Worm (Caenorhabditis elegans) whole organism, young adult: ENCODE results near the gene Y62H9A.16.

ENCODE experiments used
- B0019.2 ChIP-seq: fragments of 200-800 bp; sonication (Bioruptor generic); conservative IDR thresholded peaks from 2 replicates; pipeline ENCODE4 v1.3.6; 2022; ENCODE audit warnings: missing genetic modification reagents, missing genetic modification characterization, missing compliant biosample characterization
- B0261.1 ChIP-seq: sonication (generic microtip); optimal IDR thresholded peaks from 2 replicates; lab custom pipeline; 2016; ENCODE audit warnings: mild to moderate bottlenecking, missing genetic modification characterization, moderate library complexity, missing compliant biosample characterization
- D2030.7 ChIP-seq: fragments of 200-800 bp; sonication (Bioruptor generic); IDR thresholded peaks from 2 replicates; pipeline ENCODE4 v1.3.6; 2022; ENCODE audit warnings: missing genetic modification reagents, missing genetic modification characterization, missing compliant biosample characterization
- F10E7.11 ChIP-seq: sonication (generic microtip); optimal IDR thresholded peaks from 2 replicates; lab custom pipeline; 2017; ENCODE audit warnings: mild to moderate bottlenecking, missing genetic modification characterization, moderate library complexity, missing compliant biosample characterization
- F22D6.2 ChIP-seq: sonication (generic microtip); optimal IDR thresholded peaks from 2 replicates; lab custom pipeline; 2016; ENCODE audit warnings: mild to moderate bottlenecking, missing genetic modification characterization, missing compliant biosample characterization
- F23B12.7 ChIP-seq: sonication (generic microtip); optimal IDR thresholded peaks from 2 replicates; lab custom pipeline; 2017; ENCODE audit warnings: missing genetic modification characterization, mild to moderate bottlenecking, missing compliant biosample characterization, antibody characterized with exemption, moderate library complexity; ENCODE audit not compliant: insufficient read depth
- F37B4.10 ChIP-seq: fragments of 200-800 bp; sonication (Bioruptor generic); IDR thresholded peaks from 2 replicates; pipeline ENCODE4 v1.3.6; 2022; ENCODE audit warnings: missing genetic modification characterization, missing compliant biosample characterization
- F55B11.4 ChIP-seq: sonication (generic microtip); optimal IDR thresholded peaks from 2 replicates; lab custom pipeline; 2016; ENCODE audit warnings: missing compliant biosample characterization, missing genetic modification characterization, borderline replicate concordance; ENCODE audit not compliant: insufficient read depth
- F57A8.1 ChIP-seq: fragments of 200-800 bp; sonication (Bioruptor generic); optimal IDR thresholded peaks from 2 replicates; lab custom pipeline; 2018; ENCODE audit warnings: mild to moderate bottlenecking, missing genetic modification characterization, moderate library complexity, missing compliant biosample characterization
- K12H6.12 ChIP-seq: fragments of 200-800 bp; sonication (Bioruptor generic); optimal IDR thresholded peaks from 2 replicates; lab custom pipeline; 2018; ENCODE audit warnings: mild to moderate bottlenecking, missing genetic modification characterization, missing compliant biosample characterization
- T26A5.8 ChIP-seq: sonication (generic microtip); optimal IDR thresholded peaks from 2 replicates; lab custom pipeline; 2016; ENCODE audit warnings: missing genetic modification characterization, missing compliant biosample characterization
- ZK185.1 ChIP-seq: sonication (generic microtip); optimal IDR thresholded peaks from 2 replicates; lab custom pipeline; 2016; ENCODE audit warnings: mild to moderate bottlenecking, missing genetic modification characterization, missing compliant biosample characterization; ENCODE audit not compliant: poor library complexity, severe bottlenecking
- atf-7 ChIP-seq: sonication (generic microtip); optimal IDR thresholded peaks from 2 replicates; lab custom pipeline; 2017; ENCODE audit warnings: mild to moderate bottlenecking, missing genetic modification characterization, missing compliant biosample characterization
- athp-1 ChIP-seq: sonication (generic microtip); optimal IDR thresholded peaks from 2 replicates; lab custom pipeline; 2017; ENCODE audit warnings: mild to moderate bottlenecking, missing genetic modification characterization, missing compliant biosample characterization
- ccch-3 ChIP-seq: fragments of 200-800 bp; sonication (Bioruptor generic); optimal IDR thresholded peaks from 2 replicates; lab custom pipeline; 2018; ENCODE audit warnings: mild to moderate bottlenecking, missing genetic modification characterization, missing compliant biosample characterization
- cebp-1 ChIP-seq, 2 experiments: fragments of 200-800 bp in 1 of 2; sonication (Bioruptor generic) in 1 of 2; sonication (generic microtip) in 1 of 2; IDR thresholded peaks in 1 of 2; optimal IDR thresholded peaks in 1 of 2; 2 replicates each; pipeline versions ENCODE4 v1.3.6 to Lab custom; 2017 to 2022; ENCODE audit warnings: missing compliant biosample characterization in 2 of 2, missing genetic modification characterization in 2 of 2, mild to moderate bottlenecking in 1 of 2, missing genetic modification reagents in 1 of 2, moderate library complexity in 1 of 2
- cebp-2 ChIP-seq: fragments of 200-800 bp; sonication (Bioruptor generic); IDR thresholded peaks from 2 replicates; pipeline ENCODE4 v1.3.6; 2022; ENCODE audit warnings: missing genetic modification characterization, missing compliant biosample characterization
- ceh-58 ChIP-seq: fragments of 200-800 bp; sonication (Bioruptor generic); IDR thresholded peaks from 2 replicates; pipeline ENCODE4 v1.3.6; 2022; ENCODE audit warnings: missing genetic modification characterization, missing compliant biosample characterization
- chd-7 ChIP-seq: sonication (generic microtip); optimal IDR thresholded peaks from 2 replicates; lab custom pipeline; 2016; ENCODE audit warnings: mild to moderate bottlenecking, missing genetic modification characterization, moderate library complexity, missing compliant biosample characterization
- dpl-1 ChIP-seq: fragments of 150-350 bp; optimal IDR thresholded peaks from 2 replicates; lab custom pipeline; 2014; ENCODE audit warnings: missing biosample characterization, missing genetic modification reagents, missing genetic modification characterization
- egl-18 ChIP-seq: fragments of 200-800 bp; sonication (Bioruptor generic); IDR thresholded peaks from 2 replicates; pipeline ENCODE4 v1.3.6; 2022; ENCODE audit warnings: missing genetic modification reagents, missing genetic modification characterization, missing compliant biosample characterization
- egrh-3 ChIP-seq: fragments of 200-800 bp; sonication (Bioruptor generic); IDR thresholded peaks from 2 replicates; pipeline ENCODE4 v1.3.6; 2022; ENCODE audit warnings: missing genetic modification reagents, missing genetic modification characterization, missing compliant biosample characterization
- him-1 ChIP-seq: sonication (generic microtip); optimal IDR thresholded peaks from 2 replicates; lab custom pipeline; 2016; ENCODE audit warnings: missing genotype, missing genetic modification reagents, missing genetic modification characterization, missing compliant biosample characterization
- hlh-12 ChIP-seq: sonication (generic microtip); optimal IDR thresholded peaks from 2 replicates; lab custom pipeline; 2016; ENCODE audit warnings: missing genetic modification characterization, missing compliant biosample characterization
- hlh-26 ChIP-seq: fragments of 200-800 bp; sonication (Bioruptor generic); conservative IDR thresholded peaks from 2 replicates; pipeline ENCODE4 v1.3.6; 2022; ENCODE audit warnings: missing genetic modification reagents, missing genetic modification characterization, missing compliant biosample characterization
- hmg-20 ChIP-seq: fragments of 200-800 bp; sonication (Bioruptor generic); IDR thresholded peaks from 2 replicates; pipeline ENCODE4 v1.3.6; 2022; ENCODE audit warnings: missing genetic modification reagents, missing genetic modification characterization, missing compliant biosample characterization
- lag-1 ChIP-seq: fragments of 200-800 bp; sonication (Bioruptor generic); IDR thresholded peaks from 2 replicates; pipeline ENCODE4 v1.3.6; 2022; ENCODE audit warnings: missing genetic modification reagents, missing genetic modification characterization, missing compliant biosample characterization
- lsl-1 ChIP-seq: fragments of 200-800 bp; sonication (Bioruptor generic); optimal IDR thresholded peaks from 2 replicates; lab custom pipeline; 2018; ENCODE audit warnings: mild to moderate bottlenecking, missing genetic modification characterization, moderate library complexity, missing compliant biosample characterization
- madf-10 ChIP-seq: sonication (generic microtip); optimal IDR thresholded peaks from 2 replicates; lab custom pipeline; 2016; ENCODE audit warnings: mild to moderate bottlenecking, missing genetic modification characterization, missing compliant biosample characterization
- madf-8 ChIP-seq: fragments of 200-800 bp; sonication (Bioruptor generic); conservative IDR thresholded peaks from 2 replicates; pipeline ENCODE4 v1.3.6; 2022; ENCODE audit warnings: missing genetic modification reagents, missing genetic modification characterization, missing compliant biosample characterization
- mxl-1 ChIP-seq: sonication (generic microtip); optimal IDR thresholded peaks from 2 replicates; lab custom pipeline; 2016; ENCODE audit warnings: missing genetic modification characterization, missing compliant biosample characterization
- nhr-120 ChIP-seq: fragments of 200-800 bp; sonication (Bioruptor generic); IDR thresholded peaks from 2 replicates; pipeline ENCODE4 v1.3.6; 2022; ENCODE audit warnings: missing genetic modification characterization, missing compliant biosample characterization
- nhr-80 ChIP-seq: sonication (generic microtip); optimal IDR thresholded peaks from 2 replicates; lab custom pipeline; 2016; ENCODE audit warnings: missing genetic modification characterization, missing compliant biosample characterization
- nhr-90 ChIP-seq: sonication (generic microtip); optimal IDR thresholded peaks from 2 replicates; lab custom pipeline; 2016; ENCODE audit warnings: missing genotype, mild to moderate bottlenecking, missing genetic modification characterization, missing compliant biosample characterization
- pbrm-1 ChIP-seq: fragments of 200-800 bp; sonication (Bioruptor generic); IDR thresholded peaks from 2 replicates; pipeline ENCODE4 v1.3.6; 2022; ENCODE audit warnings: missing genetic modification reagents, missing genetic modification characterization, missing compliant biosample characterization
- rcor-1 ChIP-seq: fragments of 200-800 bp; sonication (Bioruptor generic); IDR thresholded peaks from 2 replicates; pipeline ENCODE4 v1.3.6; 2022; ENCODE audit warnings: missing genetic modification reagents, missing genetic modification characterization, missing compliant biosample characterization
- repo-1 ChIP-seq: sonication (generic microtip); optimal IDR thresholded peaks from 2 replicates; lab custom pipeline; 2017; ENCODE audit warnings: mild to moderate bottlenecking, missing genetic modification characterization, missing compliant biosample characterization
- sea-2 ChIP-seq: fragments of 200-800 bp; sonication (Bioruptor generic); IDR thresholded peaks from 2 replicates; pipeline ENCODE4 v1.3.6; 2022; ENCODE audit warnings: missing genetic modification characterization, missing compliant biosample characterization
- snpc-1.3 ChIP-seq: sonication (generic microtip); optimal IDR thresholded peaks from 2 replicates; lab custom pipeline; 2017; ENCODE audit warnings: missing genetic modification characterization, mild to moderate bottlenecking, missing compliant biosample characterization, antibody characterized with exemption, moderate library complexity, missing genotype, missing genetic modification reagents; ENCODE audit not compliant: insufficient read depth
- somi-1 ChIP-seq: fragments of 200-800 bp; sonication (Bioruptor generic); optimal IDR thresholded peaks from 2 replicates; lab custom pipeline; 2018; ENCODE audit warnings: mild to moderate bottlenecking, missing genetic modification characterization, missing compliant biosample characterization
- sptf-2 ChIP-seq: fragments of 200-800 bp; sonication (Bioruptor generic); optimal IDR thresholded peaks from 2 replicates; lab custom pipeline; 2018; ENCODE audit warnings: mild to moderate bottlenecking, missing genetic modification characterization, missing compliant biosample characterization
- tbx-9 ChIP-seq: sonication (generic microtip); optimal IDR thresholded peaks from 2 replicates; lab custom pipeline; 2016; ENCODE audit warnings: borderline replicate concordance, missing genetic modification characterization, inconsistent platforms, missing compliant biosample characterization
- xnd-1 ChIP-seq: sonication (generic microtip); optimal IDR thresholded peaks from 2 replicates; lab custom pipeline; 2016; ENCODE audit warnings: missing genotype, missing genetic modification reagents, missing genetic modification characterization, missing compliant biosample characterization
- zim-3 ChIP-seq: sonication (generic microtip); optimal IDR thresholded peaks from 2 replicates; lab custom pipeline; 2017; ENCODE audit warnings: mild to moderate bottlenecking, missing genetic modification characterization, moderate library complexity, missing compliant biosample characterization
- ztf-18 ChIP-seq: sonication (generic microtip); optimal IDR thresholded peaks from 2 replicates; lab custom pipeline; 2016; ENCODE audit warnings: missing genotype, mild to moderate bottlenecking, missing genetic modification characterization, missing compliant biosample characterization
- ztf-3 ChIP-seq: fragments of 200-800 bp; sonication (Bioruptor generic); optimal IDR thresholded peaks from 2 replicates; lab custom pipeline; 2018; ENCODE audit warnings: mild to moderate bottlenecking, missing genetic modification characterization, missing compliant biosample characterization

Y62H9A.16 gene

DNA sequence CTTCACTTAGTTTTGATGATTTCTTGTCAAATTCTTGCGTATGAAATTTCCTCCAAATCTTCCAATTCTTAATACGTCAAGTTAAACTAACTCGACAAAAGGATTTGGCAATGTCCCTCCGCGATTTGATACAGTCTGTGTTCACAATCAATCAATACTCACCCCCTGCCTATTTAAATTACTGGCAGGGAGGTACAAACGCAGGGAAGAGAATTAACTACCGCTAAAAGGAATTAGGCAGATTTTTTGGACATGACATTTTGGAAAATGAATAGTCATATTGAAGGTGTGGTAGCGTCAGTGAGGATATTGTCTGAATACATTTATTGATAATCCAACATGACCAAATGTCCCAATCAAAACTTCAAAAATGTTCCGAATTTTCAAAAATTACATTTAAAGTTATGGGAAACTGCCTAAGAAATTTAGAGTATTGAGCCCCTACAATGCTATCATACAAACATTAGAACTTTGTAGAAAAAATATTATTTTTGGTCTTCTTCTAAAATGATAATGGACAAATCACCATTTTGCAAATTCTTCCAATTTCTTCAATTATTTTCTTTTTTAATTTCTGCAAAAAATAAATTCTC lies 19.3 kb downstream of the Y62H9A.16 start (continued):
- TF ChIP-seq nhr-80, result peak; percentile 87
- TF ChIP-seq lsl-1, result no peak
- no peak for TF ChIP-seq xnd-1 (tag; lab: Kevin White, UChicago)
- TF ChIP-seq snpc-1.3, result peak; percentile 24
- peak; percentile 95; the same call in 1 of the 2 replicates for TF ChIP-seq cebp-2
- TF ChIP-seq ztf-18 (tag; lab: Kevin White, UChicago), result peak; percentile 68
- 0 out of 2 replicates have a peak, but pooled peaks have one; percentile 49 for TF ChIP-seq sea-2 (GFP tag; lab: Robert Waterston, UW)
- TF ChIP-seq B0261.1 (tag; lab: Kevin White, UChicago), result peak; percentile 65
- peak; percentile 84 for TF ChIP-seq F10E7.11 (tag; lab: Kevin White, UChicago)
- TF ChIP-seq madf-8 (GFP tag; lab: Robert Waterston, UW), result no peak
- TF ChIP-seq egrh-3 (GFP tag; lab: Robert Waterston, UW), result no peak
- peak; percentile 98 for TF ChIP-seq ZK185.1 (tag; lab: Kevin White, UChicago)
- peak; percentile 94 for TF ChIP-seq K12H6.12
- TF ChIP-seq rcor-1 (GFP tag; lab: Robert Waterston, UW), result peak; percentile 97
- TF ChIP-seq D2030.7 (GFP tag; lab: Robert Waterston, UW), result no peak
- TF ChIP-seq hlh-12 (tag; lab: Kevin White, UChicago), result no peak
- TF ChIP-seq ceh-58 (GFP tag; lab: Robert Waterston, UW), result no peak
- peak; percentile 92 for TF ChIP-seq nhr-120 (GFP tag; lab: Robert Waterston, UW)
- TF ChIP-seq madf-10 (tag; lab: Kevin White, UChicago), result peak; percentile 96
- TF ChIP-seq dpl-1 (GFP tag; lab: Kevin White, UChicago), result no peak
- TF ChIP-seq nhr-90 (tag; lab: Kevin White, UChicago), result peak; percentile 81
- peak; percentile 93 for TF ChIP-seq hmg-20 (GFP tag; lab: Robert Waterston, UW)
- no peak for TF ChIP-seq mxl-1
- TF ChIP-seq cebp-1 (GFP tag; IDR thresholded peaks at IDR 0.05; lab: Robert Waterston, UW), result peak; percentile 67; the same call in 1 of the 2 replicates
- peak; percentile 97 for TF ChIP-seq cebp-1 (tag; optimal IDR thresholded peaks at IDR 0.05; lab: Kevin White, UChicago)
- peak; percentile 88 for TF ChIP-seq ztf-3 (GFP tag; lab: Kevin White, UChicago)
- 0 out of 2 replicates have a peak, but pooled peaks have one; percentile 94 for TF ChIP-seq F37B4.10
- peak; percentile 64 for TF ChIP-seq athp-1 (tag; lab: Kevin White, UChicago)
- TF ChIP-seq tbx-9, result no peak
- TF ChIP-seq sptf-2, result peak; percentile 55
- TF ChIP-seq F23B12.7, result peak; percentile 90
- TF ChIP-seq atf-7, result peak; percentile 98
- TF ChIP-seq F57A8.1, result peak; percentile 59
- peak; percentile 98 for TF ChIP-seq repo-1 (tag; lab: Kevin White, UChicago)
- TF ChIP-seq zim-3, result peak; percentile 60
- TF ChIP-seq chd-7 (tag; lab: Kevin White, UChicago), result peak; percentile 97
- TF ChIP-seq B0019.2, result no peak
- TF ChIP-seq him-1 (tag; lab: Kevin White, UChicago), result no peak
- TF ChIP-seq somi-1 (GFP tag; lab: Kevin White, UChicago), result peak; percentile 98

DNA sequence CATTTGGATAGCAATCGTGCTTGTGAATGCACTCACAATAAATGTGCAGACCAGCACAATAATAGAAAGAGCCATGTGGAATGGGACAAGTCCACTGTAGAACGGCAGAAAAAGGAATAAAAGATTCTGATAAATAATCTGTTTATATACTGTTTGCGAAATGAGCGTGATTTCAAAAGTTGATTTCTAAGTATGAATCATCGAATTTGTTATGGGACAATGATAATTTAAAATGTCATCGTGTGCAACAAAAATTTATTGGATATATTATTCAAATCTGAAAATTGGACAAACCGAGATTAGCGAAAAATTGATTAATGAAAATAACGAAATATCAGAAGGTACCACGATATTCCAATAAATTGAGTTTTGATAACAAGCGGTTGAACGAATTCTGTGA lies 20.7 kb downstream of the Y62H9A.16 start, which contains the start of gene F55G7.5:
F55G7.5 (minus strand) TSS at position 101 of the 400 bp plus-strand sequence.
- TF ChIP-seq pbrm-1 (GFP tag; lab: Robert Waterston, UW), result no peak
- no peak for TF ChIP-seq F55B11.4
- no peak for TF ChIP-seq nhr-90 (tag; lab: Kevin White, UChicago)
- TF ChIP-seq B0261.1 (tag; lab: Kevin White, UChicago), result no peak
- TF ChIP-seq hlh-26 (GFP tag; lab: Robert Waterston, UW), result no peak
- no peak for TF ChIP-seq hlh-12 (tag; lab: Kevin White, UChicago)
- TF ChIP-seq ZK185.1 (tag; lab: Kevin White, UChicago), result no peak
- no peak for TF ChIP-seq ccch-3
- no peak for TF ChIP-seq lag-1 (GFP tag; lab: Robert Waterston, UW)
- TF ChIP-seq atf-7, result no peak
- no peak for TF ChIP-seq T26A5.8 (tag; lab: Kevin White, UChicago)
- no peak for TF ChIP-seq egl-18 (GFP tag; lab: Robert Waterston, UW)
- no peak for TF ChIP-seq somi-1 (GFP tag; lab: Kevin White, UChicago)
- no peak for TF ChIP-seq F22D6.2 (tag; lab: Kevin White, UChicago)
